Fruit fly (Drosophila melanogaster): ENCODE data around the gene CG18622.

- no peak for TF ChIP-seq Pif1B (GFP tag; optimal IDR thresholded peaks at IDR 0.05)
- TF ChIP-seq CG8301 (tag; optimal IDR thresholded peaks at IDR 0.05) = no peak
- TF ChIP-seq Pif1A (GFP tag; optimal IDR thresholded peaks at IDR 0.05) = no peak
Observed at dm6 chr3R:16987924-16988298, 379 bp upstream of the CG18622 start.

Measured in whole organism, pupa.